Worm (Caenorhabditis elegans): Measurements from ENCODE around the gene trp-1.

- TF ChIP-seq him-1 (tag; optimal IDR thresholded peaks at IDR 0.05): no peak
- no peak for TF ChIP-seq W03F9.2 (tag; optimal IDR thresholded peaks at IDR 0.05)
Observed at ce11 chrIII:8503341-8503740, 31.6 kb upstream of the trp-1 start.
